Worm (Caenorhabditis elegans) whole organism, young adult: ENCODE measurements around the gene F22F4.5.

Source experiments
- B0019.2 ChIP-seq: fragments of 200-800 bp; sonication (Bioruptor generic); conservative IDR thresholded peaks from 2 replicates; pipeline ENCODE4 v1.3.6; 2022; ENCODE audit warnings: missing genetic modification reagents, missing genetic modification characterization, missing compliant biosample characterization
- D2030.7 ChIP-seq: fragments of 200-800 bp; sonication (Bioruptor generic); IDR thresholded peaks from 2 replicates; pipeline ENCODE4 v1.3.6; 2022; ENCODE audit warnings: missing genetic modification reagents, missing genetic modification characterization, missing compliant biosample characterization
- F22D6.2 ChIP-seq: sonication (generic microtip); optimal IDR thresholded peaks from 2 replicates; lab custom pipeline; 2016; ENCODE audit warnings: mild to moderate bottlenecking, missing genetic modification characterization, missing compliant biosample characterization
- F33H1.4 ChIP-seq: fragments of 200-800 bp; sonication (Bioruptor generic); IDR thresholded peaks from 2 replicates; pipeline ENCODE4 v1.3.6; 2022; ENCODE audit warnings: missing genetic modification reagents, missing genetic modification characterization, missing compliant biosample characterization
- F49E8.2 ChIP-seq: sonication (generic microtip); optimal IDR thresholded peaks from 3 replicates; lab custom pipeline; 2017; ENCODE audit warnings: missing genetic modification characterization, mild to moderate bottlenecking, missing compliant biosample characterization, antibody characterized with exemption, moderate library complexity; ENCODE audit not compliant: insufficient read depth
- F55B11.4 ChIP-seq: sonication (generic microtip); optimal IDR thresholded peaks from 2 replicates; lab custom pipeline; 2016; ENCODE audit warnings: missing compliant biosample characterization, missing genetic modification characterization, borderline replicate concordance; ENCODE audit not compliant: insufficient read depth
- F57A8.1 ChIP-seq: fragments of 200-800 bp; sonication (Bioruptor generic); optimal IDR thresholded peaks from 2 replicates; lab custom pipeline; 2018; ENCODE audit warnings: mild to moderate bottlenecking, missing genetic modification characterization, moderate library complexity, missing compliant biosample characterization
- K11D2.4 ChIP-seq: fragments of 200-800 bp; sonication (Bioruptor generic); IDR thresholded peaks from 2 replicates; pipeline ENCODE4 v1.3.6; 2022; ENCODE audit warnings: missing genetic modification reagents, missing genetic modification characterization, missing compliant biosample characterization
- T07F8.4 ChIP-seq: sonication (generic microtip); optimal IDR thresholded peaks from 2 replicates; lab custom pipeline; 2016; ENCODE audit warnings: mild to moderate bottlenecking, missing genetic modification characterization, moderate library complexity, missing compliant biosample characterization
- Y53F4B.3 ChIP-seq: fragments of 200-800 bp; sonication (Bioruptor generic); IDR thresholded peaks from 2 replicates; pipeline ENCODE4 v1.3.6; 2022; ENCODE audit warnings: missing genetic modification reagents, missing genetic modification characterization, missing compliant biosample characterization
- Y56A3A.18 ChIP-seq: fragments of 200-800 bp; sonication (Bioruptor generic); IDR thresholded peaks from 2 replicates; pipeline ENCODE4 v1.3.6; 2022; ENCODE audit warnings: missing genetic modification reagents, missing genetic modification characterization, missing compliant biosample characterization
- Y95B8A.8 ChIP-seq: fragments of 200-800 bp; sonication (Bioruptor generic); IDR thresholded peaks from 2 replicates; pipeline ENCODE4 v1.3.6; 2022; ENCODE audit warnings: missing genetic modification reagents, missing genetic modification characterization, missing compliant biosample characterization
- ZK185.1 ChIP-seq: sonication (generic microtip); optimal IDR thresholded peaks from 2 replicates; lab custom pipeline; 2016; ENCODE audit warnings: mild to moderate bottlenecking, missing genetic modification characterization, missing compliant biosample characterization; ENCODE audit not compliant: poor library complexity, severe bottlenecking
- aptf-3 ChIP-seq: fragments of 200-800 bp; sonication (Bioruptor generic); IDR thresholded peaks from 2 replicates; pipeline ENCODE4 v1.3.6; 2022; ENCODE audit warnings: missing genetic modification characterization, missing compliant biosample characterization
- atf-7 ChIP-seq: sonication (generic microtip); optimal IDR thresholded peaks from 2 replicates; lab custom pipeline; 2017; ENCODE audit warnings: mild to moderate bottlenecking, missing genetic modification characterization, missing compliant biosample characterization
- attf-5 ChIP-seq: fragments of 200-800 bp; sonication (Bioruptor generic); optimal IDR thresholded peaks from 2 replicates; lab custom pipeline; 2018; ENCODE audit warnings: mild to moderate bottlenecking, missing genetic modification characterization, missing compliant biosample characterization
- attf-6 ChIP-seq: fragments of 200-800 bp; sonication (Bioruptor generic); IDR thresholded peaks from 2 replicates; pipeline ENCODE4 v1.3.6; 2022; ENCODE audit warnings: missing genetic modification reagents, missing genetic modification characterization, missing compliant biosample characterization
- ccch-3 ChIP-seq: fragments of 200-800 bp; sonication (Bioruptor generic); optimal IDR thresholded peaks from 2 replicates; lab custom pipeline; 2018; ENCODE audit warnings: mild to moderate bottlenecking, missing genetic modification characterization, missing compliant biosample characterization
- cebp-1 ChIP-seq, 2 experiments: fragments of 200-800 bp in 1 of 2; sonication (Bioruptor generic) in 1 of 2; sonication (generic microtip) in 1 of 2; IDR thresholded peaks in 1 of 2; optimal IDR thresholded peaks in 1 of 2; 2 replicates each; pipeline versions ENCODE4 v1.3.6 to Lab custom; 2017 to 2022; ENCODE audit warnings: missing compliant biosample characterization in 2 of 2, missing genetic modification characterization in 2 of 2, mild to moderate bottlenecking in 1 of 2, missing genetic modification reagents in 1 of 2, moderate library complexity in 1 of 2
- ceh-79 ChIP-seq: sonication (generic microtip); optimal IDR thresholded peaks from 2 replicates; lab custom pipeline; 2017; ENCODE audit warnings: mild to moderate bottlenecking, missing genetic modification characterization, missing compliant biosample characterization
- chd-7 ChIP-seq: sonication (generic microtip); optimal IDR thresholded peaks from 2 replicates; lab custom pipeline; 2016; ENCODE audit warnings: mild to moderate bottlenecking, missing genetic modification characterization, moderate library complexity, missing compliant biosample characterization
- die-1 ChIP-seq: sonication (generic microtip); optimal IDR thresholded peaks from 2 replicates; lab custom pipeline; 2016; ENCODE audit warnings: missing genotype, mild to moderate bottlenecking, missing genetic modification characterization, missing compliant biosample characterization
- hmg-1.2 ChIP-seq: fragments of 200-800 bp; sonication (Bioruptor generic); IDR thresholded peaks from 2 replicates; pipeline ENCODE4 v1.3.6; 2022; ENCODE audit warnings: missing genetic modification reagents, missing genetic modification characterization, missing compliant biosample characterization
- hrde-1 ChIP-seq: sonication (generic microtip); optimal IDR thresholded peaks from 2 replicates; lab custom pipeline; 2016; ENCODE audit warnings: missing genetic modification characterization, mild to moderate bottlenecking, missing compliant biosample characterization, moderate library complexity, missing genotype, missing genetic modification reagents, borderline replicate concordance
- lin-40 ChIP-seq: sonication (generic microtip); optimal IDR thresholded peaks from 2 replicates; lab custom pipeline; 2016; ENCODE audit warnings: missing genetic modification characterization, mild to moderate bottlenecking, missing compliant biosample characterization, missing genotype, missing genetic modification reagents
- madf-3 ChIP-seq: fragments of 200-800 bp; sonication (Bioruptor generic); IDR thresholded peaks from 2 replicates; pipeline ENCODE4 v1.3.6; 2022; ENCODE audit warnings: missing genetic modification reagents, missing genetic modification characterization, missing compliant biosample characterization
- nhr-120 ChIP-seq: fragments of 200-800 bp; sonication (Bioruptor generic); IDR thresholded peaks from 2 replicates; pipeline ENCODE4 v1.3.6; 2022; ENCODE audit warnings: missing genetic modification characterization, missing compliant biosample characterization
- nhr-179 ChIP-seq: sonication (generic microtip); optimal IDR thresholded peaks from 2 replicates; lab custom pipeline; 2016; ENCODE audit warnings: mild to moderate bottlenecking, missing genetic modification characterization, missing compliant biosample characterization
- nhr-80 ChIP-seq: sonication (generic microtip); optimal IDR thresholded peaks from 2 replicates; lab custom pipeline; 2016; ENCODE audit warnings: missing genetic modification characterization, missing compliant biosample characterization
- pbrm-1 ChIP-seq: fragments of 200-800 bp; sonication (Bioruptor generic); IDR thresholded peaks from 2 replicates; pipeline ENCODE4 v1.3.6; 2022; ENCODE audit warnings: missing genetic modification reagents, missing genetic modification characterization, missing compliant biosample characterization
- sdz-38 ChIP-seq: sonication (generic microtip); optimal IDR thresholded peaks from 2 replicates; lab custom pipeline; 2016; ENCODE audit warnings: missing genotype, missing genetic modification characterization, missing compliant biosample characterization
- snpc-1.1 ChIP-seq: sonication (generic microtip); optimal IDR thresholded peaks from 2 replicates; lab custom pipeline; 2017; ENCODE audit warnings: missing genetic modification characterization, mild to moderate bottlenecking, missing compliant biosample characterization, antibody characterized with exemption, moderate library complexity, missing genotype, missing genetic modification reagents; ENCODE audit not compliant: insufficient read depth
- snpc-1.3 ChIP-seq: sonication (generic microtip); optimal IDR thresholded peaks from 2 replicates; lab custom pipeline; 2017; ENCODE audit warnings: missing genetic modification characterization, mild to moderate bottlenecking, missing compliant biosample characterization, antibody characterized with exemption, moderate library complexity, missing genotype, missing genetic modification reagents; ENCODE audit not compliant: insufficient read depth
- snpc-3.4 ChIP-seq: sonication (generic microtip); optimal IDR thresholded peaks from 2 replicates; lab custom pipeline; 2017; ENCODE audit warnings: missing genetic modification characterization, mild to moderate bottlenecking, missing compliant biosample characterization, antibody characterized with exemption, moderate library complexity, missing genotype, missing genetic modification reagents
- tbp1 ChIP-seq: fragments of 200-800 bp; sonication (Bioruptor generic); optimal IDR thresholded peaks from 2 replicates; lab custom pipeline; 2018; ENCODE audit warnings: mild to moderate bottlenecking, missing genetic modification characterization, missing compliant biosample characterization
- unc-130 ChIP-seq: sonication (generic microtip); optimal IDR thresholded peaks from 2 replicates; lab custom pipeline; 2016; ENCODE audit warnings: missing genetic modification reagents, missing genetic modification characterization, missing compliant biosample characterization
- zim-3 ChIP-seq: sonication (generic microtip); optimal IDR thresholded peaks from 2 replicates; lab custom pipeline; 2017; ENCODE audit warnings: mild to moderate bottlenecking, missing genetic modification characterization, moderate library complexity, missing compliant biosample characterization
- ztf-22 ChIP-seq: fragments of 200-800 bp; sonication (Bioruptor generic); optimal IDR thresholded peaks from 2 replicates; lab custom pipeline; 2018; ENCODE audit warnings: mild to moderate bottlenecking, missing genetic modification characterization, moderate library complexity, missing compliant biosample characterization
- ztf-25 ChIP-seq: fragments of 200-800 bp; sonication (Bioruptor generic); IDR thresholded peaks from 2 replicates; pipeline ENCODE4 v1.3.6; 2022; ENCODE audit warnings: missing genetic modification reagents, missing genetic modification characterization, missing compliant biosample characterization
- ztf-26 ChIP-seq: sonication (generic microtip); optimal IDR thresholded peaks from 2 replicates; lab custom pipeline; 2017; ENCODE audit warnings: missing genetic modification characterization, missing compliant biosample characterization
- ztf-28 ChIP-seq: fragments of 200-800 bp; sonication (Bioruptor generic); IDR thresholded peaks from 2 replicates; pipeline ENCODE4 v1.3.6; 2022; ENCODE audit warnings: missing genetic modification reagents, missing genetic modification characterization, missing compliant biosample characterization

The F22F4.5 gene

ce11 chrX:5976206-5976960 lies 16.3 kb downstream of the F22F4.5 start (continued):
- TF ChIP-seq lin-40 (tag; lab: Kevin White, UChicago) (no peak), die-1 (tag; lab: Kevin White, UChicago) (no peak), F33H1.4 (GFP tag; lab: Robert Waterston, UW) (no peak), Y53F4B.3 (GFP tag; lab: Robert Waterston, UW) (no peak), snpc-1.3 (tag; lab: Kevin White, UChicago) (no peak), aptf-3 (GFP tag; lab: Robert Waterston, UW) (no peak), unc-130 (GFP tag; lab: Kevin White, UChicago) (no peak), F22D6.2 (tag; lab: Kevin White, UChicago) (no peak), nhr-179 (no peak), hmg-1.2 (GFP tag; lab: Robert Waterston, UW) (no peak), madf-3 (GFP tag; lab: Robert Waterston, UW) (no peak), atf-7 (no peak), F55B11.4 (tag; lab: Kevin White, UChicago) (no peak), cebp-1 (GFP tag; IDR thresholded peaks at IDR 0.05; lab: Robert Waterston, UW) (no peak), cebp-1 (tag; optimal IDR thresholded peaks at IDR 0.05; lab: Kevin White, UChicago) (peak; percentile 26), F57A8.1 (no peak), attf-6 (GFP tag; lab: Robert Waterston, UW) (no peak), F49E8.2 (tag; lab: Kevin White, UChicago) (no peak), Y95B8A.8 (GFP tag; lab: Robert Waterston, UW) (no peak), snpc-3.4 (tag; lab: Kevin White, UChicago) (no peak), ztf-28 (no peak), attf-5 (GFP tag; lab: Kevin White, UChicago) (no peak), ZK185.1 (tag; lab: Kevin White, UChicago) (no peak), ccch-3 (GFP tag; lab: Kevin White, UChicago) (no peak), hrde-1 (tag; lab: Kevin White, UChicago) (no peak), nhr-120 (GFP tag; lab: Robert Waterston, UW) (no peak), K11D2.4 (GFP tag; lab: Robert Waterston, UW) (0 out of 2 replicates have a peak, but pooled peaks have one; percentile 8), ceh-79 (tag; lab: Kevin White, UChicago) (no peak), zim-3 (tag; lab: Kevin White, UChicago) (no peak), tbp1 (GFP tag; lab: Kevin White, UChicago) (no peak)

- TF ChIP-seq ztf-22 (GFP tag; lab: Kevin White, UChicago) (no peak), K11D2.4 (GFP tag; lab: Robert Waterston, UW) (no peak), pbrm-1 (GFP tag; lab: Robert Waterston, UW) (no peak), T07F8.4 (tag; lab: Kevin White, UChicago) (no peak), attf-5 (GFP tag; lab: Kevin White, UChicago) (no peak), snpc-1.1 (tag; lab: Kevin White, UChicago) (no peak), ztf-25 (GFP tag; lab: Robert Waterston, UW) (no peak), nhr-80 (no peak), sdz-38 (tag; lab: Kevin White, UChicago) (no peak), chd-7 (tag; lab: Kevin White, UChicago) (no peak), D2030.7 (GFP tag; lab: Robert Waterston, UW) (no peak), B0019.2 (GFP tag; lab: Robert Waterston, UW) (no peak), aptf-3 (GFP tag; lab: Robert Waterston, UW) (no peak), Y56A3A.18 (no peak), ztf-26 (tag; lab: Kevin White, UChicago) (no peak)
- TF ChIP-seq, all 124 proteins: peak for 0
Observed at ce11 chrX:5975726-5976125, 16.9 kb downstream of the F22F4.5 start.
